Fruit fly (Drosophila melanogaster) Kc167 (cell line): ENCODE measurements around the gene neo.

ENCODE experiments used
- Myc ChIP-seq: fragments of >200 bp; optimal IDR thresholded peaks from 2 replicates; lab custom pipeline; 2017; ENCODE audit warnings: missing external identifiers
- Sin3A ChIP-seq: fragments of >200 bp; optimal IDR thresholded peaks from 2 replicates; lab custom pipeline; 2018; ENCODE audit warnings: missing external identifiers
- h ChIP-seq: fragments of >200 bp; optimal IDR thresholded peaks from 3 replicates; lab custom pipeline; 2018; ENCODE audit warnings: missing external identifiers
- insv ChIP-seq: fragments of >200 bp; optimal IDR thresholded peaks from 3 replicates; lab custom pipeline; 2018; ENCODE audit warnings: missing external identifiers
- psq ChIP-seq: fragments of >200 bp; optimal IDR thresholded peaks from 2 replicates; lab custom pipeline; 2017; ENCODE audit warnings: missing external identifiers
- ttk ChIP-seq: sonication (Bioruptor generic); optimal IDR thresholded peaks from 2 replicates; lab custom pipeline; 2017; ENCODE audit warnings: missing external identifiers

Gene neo

DNA sequence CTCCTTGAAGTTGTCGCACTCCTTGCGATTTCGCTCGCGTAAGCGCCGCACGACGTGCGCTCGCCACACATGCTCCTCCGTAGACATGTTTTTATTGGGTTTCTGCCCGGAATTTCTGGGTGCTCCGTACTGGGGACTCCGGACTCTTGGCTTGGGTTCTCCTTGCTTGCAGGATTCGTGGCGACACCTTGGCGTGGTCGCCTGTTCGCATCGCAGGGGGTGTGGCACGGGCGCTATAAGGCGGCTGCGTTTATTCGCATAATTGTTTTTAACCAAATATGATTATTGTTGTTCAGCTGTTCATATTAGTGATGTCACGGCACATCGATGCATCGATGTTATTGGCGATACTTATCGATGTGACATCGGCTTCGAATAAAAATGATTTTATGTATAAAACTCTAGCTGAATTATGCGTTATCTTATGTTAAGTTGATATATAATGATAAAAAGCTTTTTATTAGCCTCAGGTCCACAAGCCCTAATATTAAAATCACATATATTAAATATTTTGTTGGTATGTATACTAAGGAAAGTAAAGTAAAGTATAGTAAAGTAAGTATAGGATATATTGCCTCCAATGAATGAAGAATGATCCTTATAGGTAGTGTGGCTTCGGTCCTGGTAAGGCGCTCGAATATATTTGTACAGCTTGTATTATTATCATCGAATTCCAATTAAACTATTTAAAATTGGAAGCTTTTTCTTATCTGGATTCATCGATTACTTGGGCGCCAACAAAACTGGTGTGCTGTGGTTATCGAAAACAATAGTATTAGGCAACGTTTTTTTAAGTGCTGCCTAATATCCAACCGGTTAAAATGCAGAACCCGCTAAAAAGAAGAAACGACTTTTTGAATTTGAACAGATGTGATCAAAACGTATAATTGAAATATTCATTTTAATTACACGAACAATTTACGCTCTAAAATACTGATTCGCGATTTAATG is 16.1 kb downstream of the neo start, which contains the start of gene Atg16:
Atg16 (minus strand) TSS at position 343 of the 951 bp plus-strand sequence.
- TF ChIP-seq h (no peak), Myc (lab: Kevin White, UChicago) (no peak), Sin3A (lab: Kevin White, UChicago) (no peak), ttk (lab: Kevin White, UChicago) (no peak), insv (lab: Kevin White, UChicago) (no peak), psq (lab: Kevin White, UChicago) (no peak)

DNA sequence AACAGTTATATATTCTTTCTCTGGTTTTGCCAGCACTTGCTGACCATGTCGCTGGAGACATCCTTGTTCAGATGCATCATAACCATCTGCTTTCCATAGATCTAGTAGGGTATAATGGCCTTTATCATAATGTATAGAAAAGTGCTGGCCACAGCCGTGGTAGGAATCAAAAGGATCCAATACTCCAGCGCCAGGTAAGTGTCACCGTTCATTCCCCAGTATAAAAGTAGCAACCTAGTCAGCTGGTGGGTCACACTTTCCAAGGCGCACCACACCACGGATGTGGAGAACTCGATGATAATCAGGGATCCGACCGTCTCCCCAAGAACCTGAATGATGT is 16.7 kb downstream of the neo start, which contains the start of gene Prtl99C:
Prtl99C (plus strand) TSS at position 241 of the 340 bp plus-strand sequence.
- TF ChIP-seq Sin3A (lab: Kevin White, UChicago) = no peak
- no peak for TF ChIP-seq insv (lab: Kevin White, UChicago)
- no peak for TF ChIP-seq ttk (lab: Kevin White, UChicago)
- no peak for TF ChIP-seq psq (lab: Kevin White, UChicago)
- no peak for TF ChIP-seq h
- TF ChIP-seq Myc (lab: Kevin White, UChicago) = no peak

DNA sequence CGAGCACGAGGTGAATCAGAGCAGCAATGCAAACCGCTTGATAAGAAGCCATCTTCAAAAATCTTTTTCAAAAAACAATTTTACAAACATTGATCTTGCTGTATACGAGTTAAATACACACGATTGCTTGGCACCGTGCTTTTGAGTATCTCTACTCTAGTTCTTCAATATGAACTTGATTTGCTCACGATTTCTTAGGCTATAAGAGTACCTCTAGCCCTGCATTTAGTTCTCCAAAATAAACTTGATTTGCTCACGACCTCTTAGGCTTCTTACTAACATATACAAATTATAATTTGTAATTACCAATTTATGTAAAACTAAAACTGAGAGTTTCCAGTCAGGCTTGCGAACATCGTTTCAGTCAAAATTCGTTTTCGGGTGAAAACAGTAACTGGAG is 17.3 kb downstream of the neo start, which contains the start of gene CG42592:
CG42592 (minus strand) TSS at position 101 of the 400 bp plus-strand sequence.
- TF ChIP-seq Sin3A (lab: Kevin White, UChicago) (no peak), psq (lab: Kevin White, UChicago) (no peak), insv (lab: Kevin White, UChicago) (no peak), h (no peak), Myc (lab: Kevin White, UChicago) (no peak), ttk (lab: Kevin White, UChicago) (no peak)

DNA sequence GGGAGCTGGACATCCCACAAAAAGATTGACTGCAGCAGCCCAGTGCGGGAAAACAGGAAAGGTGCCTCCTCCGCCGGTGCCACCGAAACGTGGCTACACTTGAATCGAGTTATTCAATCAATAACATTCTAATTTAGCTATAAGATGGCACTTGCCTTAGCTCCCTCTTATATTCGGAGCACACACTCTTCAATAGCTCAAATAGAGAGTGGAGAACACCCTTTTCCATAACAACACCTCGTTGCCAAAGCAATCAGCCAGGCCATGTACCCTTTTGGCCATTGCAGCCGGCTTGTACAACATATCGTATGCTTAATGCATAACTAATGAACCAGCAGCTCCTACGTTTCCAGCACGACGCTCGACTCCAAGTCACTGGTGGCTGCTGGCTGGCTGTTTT is 18.8 kb downstream of the neo start:
- no peak for TF ChIP-seq insv (lab: Kevin White, UChicago)
- no peak for TF ChIP-seq psq (lab: Kevin White, UChicago)
- no peak for TF ChIP-seq h
- TF ChIP-seq Myc (lab: Kevin White, UChicago) = no peak
- no peak for TF ChIP-seq ttk (lab: Kevin White, UChicago)
- no peak for TF ChIP-seq Sin3A (lab: Kevin White, UChicago)

DNA sequence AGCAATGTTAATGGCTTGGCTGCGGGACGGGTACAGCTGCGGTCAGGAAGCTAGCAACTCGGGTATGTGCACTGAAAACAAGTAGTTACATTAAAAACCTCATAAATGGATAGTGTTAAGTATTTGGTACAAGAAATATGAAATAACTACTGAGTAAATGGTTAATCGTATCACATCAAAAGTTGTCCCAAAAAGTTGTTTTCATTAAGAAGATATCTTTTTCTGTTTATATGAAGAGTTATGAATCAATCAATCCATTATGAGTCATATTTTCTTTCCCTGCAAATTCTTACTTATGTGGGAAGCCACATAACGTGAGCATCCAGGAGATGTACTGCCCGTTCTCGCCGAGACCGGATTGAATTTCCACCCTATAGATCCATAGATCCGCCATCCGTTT is 19.8 kb downstream of the neo start:
- TF ChIP-seq ttk (lab: Kevin White, UChicago) (no peak), insv (lab: Kevin White, UChicago) (no peak), psq (lab: Kevin White, UChicago) (no peak), Myc (lab: Kevin White, UChicago) (no peak), h (no peak), Sin3A (lab: Kevin White, UChicago) (no peak)

DNA sequence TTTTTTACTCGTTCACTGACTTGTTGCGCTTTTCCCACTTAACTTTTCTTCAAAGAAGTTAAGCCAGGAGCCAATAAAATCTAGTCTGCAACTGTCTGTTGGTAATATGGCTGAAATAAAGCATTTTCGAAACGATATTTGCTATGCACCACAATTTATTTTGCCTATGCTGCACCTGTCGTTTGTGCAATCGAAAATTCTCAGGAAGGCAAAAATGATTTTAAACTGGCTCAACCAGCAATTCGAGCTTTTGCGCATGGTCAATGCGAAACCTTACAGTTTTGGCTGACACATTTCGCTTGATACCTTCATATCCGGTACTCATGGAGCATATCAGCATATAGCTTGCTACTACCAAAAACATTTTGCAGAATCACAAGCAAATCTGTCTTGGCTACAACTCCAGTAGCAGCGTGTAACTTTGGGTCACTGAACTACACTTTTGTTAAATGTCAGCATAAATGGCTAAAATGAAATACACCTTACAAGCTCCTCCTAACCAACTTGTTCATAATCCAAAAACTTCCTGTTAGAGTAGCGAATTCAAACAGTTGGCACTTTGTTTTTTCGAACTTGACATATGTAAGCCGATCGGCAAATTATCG is 20.9 kb downstream of the neo start:
- TF ChIP-seq Sin3A (lab: Kevin White, UChicago) (no peak), ttk (lab: Kevin White, UChicago) (no peak), h (no peak), insv (lab: Kevin White, UChicago) (no peak), psq (lab: Kevin White, UChicago) (no peak), Myc (lab: Kevin White, UChicago) (no peak)

DNA sequence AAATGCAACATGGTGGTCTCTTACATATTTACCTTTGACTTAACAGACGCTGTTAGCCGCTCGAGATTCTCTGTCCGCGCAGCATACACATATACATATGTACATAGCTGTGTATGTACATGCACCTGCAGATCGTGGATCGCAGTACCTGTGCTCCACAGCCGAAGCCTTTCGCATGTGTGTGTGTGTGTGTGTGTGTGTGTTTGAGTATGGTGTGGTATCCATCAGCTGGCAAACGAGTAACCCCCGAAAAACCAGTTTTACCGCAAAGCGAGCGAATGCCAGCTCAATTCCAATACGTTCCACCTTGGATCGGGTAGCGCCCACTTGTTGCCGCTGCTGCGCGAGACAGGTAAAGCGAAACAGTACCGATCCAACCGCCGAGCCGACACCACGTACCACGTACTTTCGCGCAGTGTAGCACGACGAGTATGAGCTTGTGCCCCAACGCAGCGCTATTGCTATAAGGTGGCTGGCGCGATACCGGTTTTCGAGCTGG is 22.4 kb downstream of the neo start, which contains the start of gene Cad99C:
Cad99C (plus strand) TSS at position 365 of the 499 bp plus-strand sequence.
- TF ChIP-seq insv (lab: Kevin White, UChicago) = no peak

DNA sequence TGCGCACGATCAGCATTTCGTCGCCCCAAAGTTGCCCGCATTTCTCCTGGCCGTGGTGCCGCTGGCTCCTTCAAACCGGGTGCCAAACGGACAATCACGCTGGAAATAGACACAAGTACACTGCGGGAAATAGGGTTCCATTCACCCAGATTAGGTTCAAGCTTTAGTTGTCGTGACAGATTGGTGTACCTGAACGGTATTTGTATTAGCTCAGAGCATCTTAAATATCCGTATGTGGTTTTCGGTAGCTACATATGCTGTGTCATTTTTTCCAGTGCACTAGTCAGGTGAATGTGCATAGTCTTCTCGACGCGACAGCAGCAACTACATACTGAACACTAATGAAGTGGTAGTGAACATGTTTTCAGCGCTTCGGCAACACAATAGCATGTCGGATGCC is 28.2 kb downstream of the neo start:
- TF ChIP-seq h (no peak), insv (lab: Kevin White, UChicago) (no peak)

DNA sequence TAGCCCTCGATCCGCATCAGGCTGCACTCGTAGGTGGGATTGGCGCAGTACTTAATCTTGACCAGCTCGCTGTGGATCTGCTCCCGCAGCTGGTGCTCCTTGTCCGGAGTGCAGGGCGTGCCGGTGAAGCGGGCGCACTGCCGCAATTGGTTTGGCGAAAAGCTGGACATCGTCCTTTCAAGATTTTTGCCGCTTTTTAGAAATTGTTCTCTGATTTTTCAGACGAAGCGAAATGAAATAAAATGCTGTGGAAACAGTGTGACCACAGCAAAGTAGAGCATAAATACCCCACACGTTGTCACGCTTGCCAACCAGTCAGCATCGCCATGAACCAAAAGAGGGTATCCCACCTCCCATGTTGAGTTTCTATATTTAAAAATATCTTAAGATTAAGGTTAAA is 38.3 kb downstream of the neo start, which contains the start of gene dgt1:
dgt1 (minus strand) TSS at position 264 of the 400 bp plus-strand sequence.
- TF ChIP-seq Myc (lab: Kevin White, UChicago) = no peak
- no peak for TF ChIP-seq Sin3A (lab: Kevin White, UChicago)
- no peak for TF ChIP-seq h
- TF ChIP-seq psq (lab: Kevin White, UChicago) = no peak
- TF ChIP-seq insv (lab: Kevin White, UChicago) = no peak
- no peak for TF ChIP-seq ttk (lab: Kevin White, UChicago)

DNA sequence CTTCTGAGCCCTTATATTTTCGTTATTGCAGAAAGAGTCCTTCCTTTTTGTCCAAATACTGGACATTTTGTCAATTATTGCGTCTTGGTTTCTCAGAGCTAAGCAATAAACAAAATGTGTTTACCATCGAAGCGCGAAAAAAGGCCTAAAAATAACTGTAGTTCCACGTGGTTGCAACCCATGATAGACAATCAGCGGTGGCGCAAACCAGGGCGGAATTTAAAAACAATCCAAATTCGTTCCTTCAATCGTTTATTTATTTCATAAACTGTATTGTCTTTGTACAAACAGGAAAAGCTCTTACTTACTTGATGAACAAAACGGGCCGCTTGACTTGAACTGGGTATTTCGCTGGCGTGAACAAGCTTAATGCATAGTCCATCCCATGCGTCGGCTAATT is 39.9 kb downstream of the neo start, which contains the start of gene CG7824:
CG7824 (minus strand) TSS at position 131 of the 400 bp plus-strand sequence.
- TF ChIP-seq h (no peak), Sin3A (lab: Kevin White, UChicago) (no peak), Myc (lab: Kevin White, UChicago) (no peak), psq (lab: Kevin White, UChicago) (no peak), insv (lab: Kevin White, UChicago) (no peak), ttk (lab: Kevin White, UChicago) (no peak)

DNA sequence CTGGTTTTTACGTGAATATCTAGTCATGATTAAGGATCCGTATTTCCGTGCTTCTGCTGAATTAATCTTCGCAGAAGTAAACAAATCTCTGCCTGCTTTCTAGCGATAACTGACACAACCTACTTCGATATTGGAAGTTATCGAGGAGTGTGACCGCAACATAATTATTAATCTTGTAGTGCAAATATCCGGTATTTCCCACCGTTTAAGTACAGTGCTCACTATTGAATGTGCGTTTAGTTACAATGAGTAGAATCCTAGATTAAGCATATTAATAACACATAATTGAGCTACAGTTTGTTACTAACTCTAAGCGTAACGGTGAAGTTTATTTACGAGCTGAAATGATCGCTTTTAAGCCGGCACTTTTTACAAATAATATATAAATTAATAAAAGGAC is 40.8 kb downstream of the neo start:
- no peak for TF ChIP-seq insv (lab: Kevin White, UChicago)
- TF ChIP-seq h = no peak
- no peak for TF ChIP-seq psq (lab: Kevin White, UChicago)
- no peak for TF ChIP-seq Sin3A (lab: Kevin White, UChicago)
- TF ChIP-seq Myc (lab: Kevin White, UChicago) = no peak
- TF ChIP-seq ttk (lab: Kevin White, UChicago) = no peak
